Worm (Caenorhabditis elegans): Measurements from ENCODE around the gene ugt-49.

DNA sequence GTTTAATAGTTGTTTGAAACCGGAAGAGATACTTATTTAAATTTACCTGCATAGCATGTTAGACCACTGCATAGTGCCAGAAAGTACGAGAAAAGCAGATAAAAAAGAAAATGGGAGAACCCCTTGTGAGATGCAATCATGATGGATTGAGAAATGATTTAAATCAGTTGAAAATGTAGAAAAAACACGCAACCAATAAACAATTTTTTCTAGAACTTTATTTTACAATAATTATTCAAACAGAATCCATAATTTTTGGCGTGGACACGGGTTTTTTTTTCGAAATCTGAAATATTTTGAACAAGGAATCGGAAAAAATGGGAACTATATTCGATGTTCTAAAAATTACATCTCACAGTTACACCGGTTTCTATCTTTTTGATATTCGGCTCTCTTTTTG lies 7.2 kb downstream of the ugt-49 start, which contains the start of gene AC3.12:
- TF ChIP-seq B0310.2 (tag; optimal IDR thresholded peaks at IDR 0.05) (no peak), ama-1 (optimal IDR thresholded peaks at IDR 0.05) (no peak), flt-1 (GFP tag; IDR thresholded peaks at IDR 0.05) (no peak), ceh-13 (GFP tag; optimal IDR thresholded peaks at IDR 0.05) (no peak), hmg-4 (GFP tag; optimal IDR thresholded peaks at IDR 0.05) (no peak), tbx-11 (GFP tag; IDR thresholded peaks at IDR 0.05) (no peak), F13C5.2 (tag; optimal IDR thresholded peaks at IDR 0.05) (no peak), hnd-1 (tag; optimal IDR thresholded peaks at IDR 0.05) (no peak), pes-1 (GFP tag; IDR thresholded peaks at IDR 0.05) (no peak), tbx-37 (GFP tag; conservative IDR thresholded peaks at IDR 0.05) (no peak), ets-7 (tag; optimal IDR thresholded peaks at IDR 0.05) (no peak), scrt-1 (GFP tag; IDR thresholded peaks at IDR 0.05) (no peak), ceh-36 (tag; optimal IDR thresholded peaks at IDR 0.05) (no peak), tra-4 (tag; optimal IDR thresholded peaks at IDR 0.05) (no peak)

All from whole organism, early embryonic.